Worm (Caenorhabditis elegans) whole organism, late embryonic: ENCODE results near the gene C36B7.2.

ENCODE experiments used
- F13H6.1 ChIP-seq: sonication (generic microtip); optimal IDR thresholded peaks from 2 replicates; lab custom pipeline; 2016; ENCODE audit warnings: missing genetic modification characterization, missing compliant biosample characterization
- K02D7.2 ChIP-seq: sonication (generic microtip); optimal IDR thresholded peaks from 2 replicates; lab custom pipeline; 2017; ENCODE audit warnings: mild to moderate bottlenecking, missing genetic modification characterization, missing compliant biosample characterization
- K09A11.1 ChIP-seq: sonication (generic microtip); optimal IDR thresholded peaks from 2 replicates; lab custom pipeline; 2017; ENCODE audit warnings: antibody characterized with exemption, mild to moderate bottlenecking, missing genetic modification characterization, missing compliant biosample characterization; ENCODE audit not compliant: insufficient read depth
- T23F11.4 ChIP-seq: fragments of 200-800 bp; sonication (Bioruptor generic); optimal IDR thresholded peaks from 2 replicates; lab custom pipeline; 2018; ENCODE audit warnings: mild to moderate bottlenecking, missing genetic modification characterization, missing compliant biosample characterization
- ahr-1 ChIP-seq: sonication (generic microtip); optimal IDR thresholded peaks from 2 replicates; lab custom pipeline; 2016; ENCODE audit warnings: missing genetic modification characterization, missing compliant biosample characterization
- ama-1 ChIP-seq: fragments of 150-350 bp; optimal IDR thresholded peaks from 2 replicates; lab custom pipeline; 2014
- ceh-14 ChIP-seq: sonication (generic microtip); optimal IDR thresholded peaks from 2 replicates; lab custom pipeline; 2016; ENCODE audit warnings: missing genotype, missing genetic modification characterization, missing compliant biosample characterization
- ceh-18 ChIP-seq: sonication (generic microtip); optimal IDR thresholded peaks from 2 replicates; lab custom pipeline; 2016; ENCODE audit warnings: missing genetic modification characterization, missing compliant biosample characterization
- ceh-2 ChIP-seq: sonication (generic microtip); optimal IDR thresholded peaks from 2 replicates; lab custom pipeline; 2016; ENCODE audit warnings: missing genotype, missing genetic modification characterization, missing compliant biosample characterization
- ceh-24 ChIP-seq: sonication (generic microtip); optimal IDR thresholded peaks from 2 replicates; lab custom pipeline; 2016; ENCODE audit warnings: mild to moderate bottlenecking, missing genetic modification characterization, missing compliant biosample characterization
- ceh-34 ChIP-seq: sonication (generic microtip); optimal IDR thresholded peaks from 2 replicates; lab custom pipeline; 2016; ENCODE audit warnings: mild to moderate bottlenecking, missing genetic modification characterization, missing compliant biosample characterization
- ceh-48 ChIP-seq: sonication (generic microtip); optimal IDR thresholded peaks from 2 replicates; lab custom pipeline; 2016; ENCODE audit warnings: missing genetic modification characterization, inconsistent platforms, missing compliant biosample characterization
- dmd-4 ChIP-seq: sonication (generic microtip); optimal IDR thresholded peaks from 2 replicates; lab custom pipeline; 2016; ENCODE audit warnings: borderline replicate concordance, missing genetic modification characterization, missing compliant biosample characterization
- dve-1 ChIP-seq: sonication (generic microtip); optimal IDR thresholded peaks from 2 replicates; lab custom pipeline; 2017; ENCODE audit warnings: antibody characterized with exemption, mild to moderate bottlenecking, missing genetic modification characterization, missing compliant biosample characterization
- elt-4 ChIP-seq: sonication (generic microtip); optimal IDR thresholded peaks from 2 replicates; lab custom pipeline; 2016; ENCODE audit warnings: missing genetic modification characterization, missing compliant biosample characterization
- ets-4 ChIP-seq: sonication (generic microtip); optimal IDR thresholded peaks from 2 replicates; lab custom pipeline; 2016; ENCODE audit warnings: missing genetic modification characterization, missing compliant biosample characterization
- eyg-1 ChIP-seq: sonication (generic microtip); optimal IDR thresholded peaks from 2 replicates; lab custom pipeline; 2016; ENCODE audit warnings: missing genotype, missing genetic modification characterization, missing compliant biosample characterization
- fax-1 ChIP-seq: sonication (generic microtip); optimal IDR thresholded peaks from 2 replicates; lab custom pipeline; 2016; ENCODE audit warnings: missing genotype, missing genetic modification characterization, missing compliant biosample characterization
- hlh-30 ChIP-seq: sonication (generic microtip); optimal IDR thresholded peaks from 2 replicates; lab custom pipeline; 2017; ENCODE audit warnings: antibody characterized with exemption, missing genetic modification characterization, missing compliant biosample characterization; ENCODE audit not compliant: insufficient read depth
- hlh-6 ChIP-seq: sonication (generic microtip); optimal IDR thresholded peaks from 2 replicates; lab custom pipeline; 2016; ENCODE audit warnings: missing genotype, missing genetic modification characterization, missing compliant biosample characterization
- lim-6 ChIP-seq: sonication (generic microtip); optimal IDR thresholded peaks from 2 replicates; lab custom pipeline; 2016; ENCODE audit warnings: missing genetic modification characterization, missing compliant biosample characterization
- lin-11 ChIP-seq: fragments of 200-800 bp; sonication (Bioruptor generic); optimal IDR thresholded peaks from 2 replicates; lab custom pipeline; 2018; ENCODE audit warnings: mild to moderate bottlenecking, missing genetic modification characterization, missing compliant biosample characterization
- madf-2 ChIP-seq: sonication (generic microtip); optimal IDR thresholded peaks from 2 replicates; lab custom pipeline; 2017; ENCODE audit warnings: missing genetic modification characterization, missing compliant biosample characterization
- mec-3 ChIP-seq: sonication (generic microtip); optimal IDR thresholded peaks from 2 replicates; lab custom pipeline; 2016; ENCODE audit warnings: borderline replicate concordance, missing genetic modification characterization, missing compliant biosample characterization
- nfya-1 ChIP-seq: sonication (generic microtip); optimal IDR thresholded peaks from 2 replicates; lab custom pipeline; 2017; ENCODE audit warnings: missing genetic modification characterization, mild to moderate bottlenecking, missing compliant biosample characterization, antibody characterized with exemption, moderate library complexity
- npax-4 ChIP-seq: sonication (generic microtip); optimal IDR thresholded peaks from 2 replicates; lab custom pipeline; 2016; ENCODE audit warnings: missing genetic modification characterization, missing compliant biosample characterization
- pat-9 ChIP-seq: fragments of 200-800 bp; sonication (Bioruptor generic); optimal IDR thresholded peaks from 2 replicates; lab custom pipeline; 2018; ENCODE audit warnings: mild to moderate bottlenecking, missing genetic modification characterization, moderate library complexity, missing compliant biosample characterization
- pax-1 ChIP-seq: fragments of 150-350 bp; optimal IDR thresholded peaks from 2 replicates; lab custom pipeline; 2014; ENCODE audit warnings: missing biosample characterization, missing genetic modification characterization
- pha-4 ChIP-seq: fragments of 150-350 bp; optimal IDR thresholded peaks from 2 replicates; lab custom pipeline; 2018; ENCODE audit warnings: missing biosample characterization, missing genetic modification reagents, missing genetic modification characterization
- pqm-1 ChIP-seq: sonication (generic microtip); optimal IDR thresholded peaks from 2 replicates; lab custom pipeline; 2016; ENCODE audit warnings: missing genetic modification characterization, missing compliant biosample characterization
- ref-2 ChIP-seq: sonication (generic microtip); optimal IDR thresholded peaks from 2 replicates; lab custom pipeline; 2016; ENCODE audit warnings: missing genetic modification characterization, missing compliant biosample characterization
- sdc-2 ChIP-seq: sonication (generic microtip); optimal IDR thresholded peaks from 2 replicates; lab custom pipeline; 2016; ENCODE audit warnings: missing genotype, missing genetic modification characterization, missing compliant biosample characterization
- sox-4 ChIP-seq: sonication (generic microtip); optimal IDR thresholded peaks from 2 replicates; lab custom pipeline; 2017; ENCODE audit warnings: mild to moderate bottlenecking, missing genetic modification characterization, inconsistent platforms, missing compliant biosample characterization
- syd-9 ChIP-seq: sonication (generic microtip); optimal IDR thresholded peaks from 2 replicates; lab custom pipeline; 2016; ENCODE audit warnings: mild to moderate bottlenecking, missing genetic modification characterization, moderate library complexity, missing compliant biosample characterization
- tbx-2 ChIP-seq: sonication (generic microtip); optimal IDR thresholded peaks from 2 replicates; lab custom pipeline; 2016; ENCODE audit warnings: missing genetic modification characterization, missing compliant biosample characterization
- tbx-7 ChIP-seq: sonication (generic microtip); optimal IDR thresholded peaks from 2 replicates; lab custom pipeline; 2016; ENCODE audit warnings: missing genotype, missing genetic modification characterization, missing compliant biosample characterization
- unc-3 ChIP-seq, 2 experiments: fragments of 200-800 bp in 1 of 2; sonication (Bioruptor generic) in 1 of 2; sonication (generic microtip) in 1 of 2; conservative IDR thresholded peaks in 1 of 2; optimal IDR thresholded peaks in 1 of 2; 2 replicates each; pipeline versions ENCODE4 v1.3.6 to Lab custom; 2016 to 2022; ENCODE audit warnings: missing compliant biosample characterization in 2 of 2, missing genetic modification characterization in 2 of 2, missing genetic modification reagents in 1 of 2
- unc-42 ChIP-seq: sonication (generic microtip); optimal IDR thresholded peaks from 2 replicates; lab custom pipeline; 2016; ENCODE audit warnings: missing genotype, missing genetic modification characterization, missing compliant biosample characterization
- unc-55 ChIP-seq: sonication (generic microtip); optimal IDR thresholded peaks from 2 replicates; lab custom pipeline; 2017; ENCODE audit warnings: missing biosample characterization, missing genetic modification reagents, missing genetic modification characterization
- unc-86 ChIP-seq: sonication (generic microtip); optimal IDR thresholded peaks from 2 replicates; lab custom pipeline; 2016; ENCODE audit warnings: missing genetic modification characterization, missing compliant biosample characterization

The C36B7.2 gene

ce11 chrX:7068400-7068799, 37.8 kb upstream of the C36B7.2 start, which contains the start of gene pdi-6 (continued):
- TF ChIP-seq hlh-6 (tag; lab: Kevin White, UChicago) (no peak), ahr-1 (no peak), eyg-1 (tag; lab: Kevin White, UChicago) (peak; percentile 20), fax-1 (tag; lab: Kevin White, UChicago) (peak; percentile 20), ref-2 (tag; lab: Kevin White, UChicago) (peak; percentile 49), K09A11.1 (tag; lab: Kevin White, UChicago) (no peak), lim-6 (tag; lab: Kevin White, UChicago) (no peak), mec-3 (no peak), dmd-4 (tag; lab: Kevin White, UChicago) (no peak), F13H6.1 (peak; percentile 47), tbx-2 (tag; lab: Kevin White, UChicago) (peak; percentile 89), ceh-34 (peak; percentile 67), unc-55 (no peak), hlh-30 (tag; lab: Kevin White, UChicago) (peak; percentile 63), npax-4 (no peak), ceh-2 (tag; lab: Kevin White, UChicago) (peak; percentile 81), unc-3 (GFP tag; conservative IDR thresholded peaks at IDR 0.05; lab: Robert Waterston, UW) (no peak), unc-3 (tag; optimal IDR thresholded peaks at IDR 0.05; lab: Kevin White, UChicago) (no peak), sox-4 (tag; lab: Kevin White, UChicago) (peak; percentile 20), elt-4 (tag; lab: Kevin White, UChicago) (no peak), pha-4 (no peak), unc-86 (tag; lab: Kevin White, UChicago) (no peak), K02D7.2 (tag; lab: Kevin White, UChicago) (no peak)

ce11 chrX:7075250-7075649, 31.0 kb upstream of the C36B7.2 start, which contains the start of gene B0403.6:
Gene B0403.6 (minus strand): TSS chrX:7075350.
- TF ChIP-seq ceh-14 (tag; lab: Kevin White, UChicago) (no peak), lin-11 (no peak), madf-2 (no peak), eyg-1 (tag; lab: Kevin White, UChicago) (no peak)

ce11 chrX:7076485-7076884, 29.7 kb upstream of the C36B7.2 start:
- TF ChIP-seq madf-2, result no peak
- no peak for TF ChIP-seq dve-1 (tag; lab: Kevin White, UChicago)
- no peak for TF ChIP-seq syd-9
- TF ChIP-seq ceh-48, result no peak
- no peak for TF ChIP-seq pqm-1 (tag; lab: Kevin White, UChicago)
- no peak for TF ChIP-seq nfya-1 (tag; lab: Kevin White, UChicago)
- no peak for TF ChIP-seq unc-42 (tag; lab: Kevin White, UChicago)
- TF ChIP-seq lim-6 (tag; lab: Kevin White, UChicago), result no peak

ce11 chrX:7085067-7085466, 21.1 kb upstream of the C36B7.2 start, which contains the start of gene Y1B5A.1:
Gene Y1B5A.1 (plus strand): TSS chrX:7085367.
- no peak for TF ChIP-seq ama-1 (lab: Kevin White, UChicago)
- TF ChIP-seq pax-1 (tag; lab: Kevin White, UChicago), result no peak
- no peak for TF ChIP-seq T23F11.4 (GFP tag; lab: Kevin White, UChicago)
- no peak for TF ChIP-seq npax-4
- no peak for TF ChIP-seq unc-42 (tag; lab: Kevin White, UChicago)
- no peak for TF ChIP-seq ceh-2 (tag; lab: Kevin White, UChicago)
- no peak for TF ChIP-seq sdc-2
- no peak for TF ChIP-seq ceh-18 (tag; lab: Kevin White, UChicago)
- no peak for TF ChIP-seq F13H6.1
- TF ChIP-seq ets-4 (tag; lab: Kevin White, UChicago), result no peak
- no peak for TF ChIP-seq unc-55
- no peak for TF ChIP-seq tbx-7 (tag; lab: Kevin White, UChicago)
- TF ChIP-seq pat-9 (tag; lab: Kevin White, UChicago), result no peak
- TF ChIP-seq ceh-24, result no peak
- TF ChIP-seq, all 69 proteins: peak for 0
